Fruit fly (Drosophila melanogaster) whole organism, embryonic: Measurements from ENCODE around the gene SuUR.

ENCODE experiments used
- Abd-B ChIP-seq: fragments of 200-800 bp; sonication (Bioruptor generic); optimal IDR thresholded peaks from 2 replicates; lab custom pipeline; 2018; ENCODE audit warnings: missing biosample characterization, mild to moderate bottlenecking, missing genetic modification characterization, moderate library complexity
- Antp ChIP-seq: fragments of 200-800 bp; sonication (Bioruptor generic); optimal IDR thresholded peaks from 3 replicates; lab custom pipeline; 2016; ENCODE audit warnings: missing biosample characterization, missing genetic modification characterization
- CG10267 ChIP-seq: fragments of 200-800 bp; sonication (Bioruptor generic); optimal IDR thresholded peaks from 2 replicates; lab custom pipeline; 2018; ENCODE audit warnings: missing biosample characterization, mild to moderate bottlenecking, missing genetic modification characterization, moderate library complexity
- CG11247 ChIP-seq: fragments of 200-800 bp; sonication (Bioruptor generic); IDR thresholded peaks from 2 replicates; pipeline ENCODE4 v1.3.6; 2022; ENCODE audit warnings: missing biosample characterization, missing genetic modification characterization
- CG11723 ChIP-seq: fragments of 200-800 bp; sonication (Bioruptor generic); optimal IDR thresholded peaks from 2 replicates; lab custom pipeline; 2017; ENCODE audit warnings: missing biosample characterization, mild to moderate bottlenecking, missing genetic modification characterization
- CG12071 ChIP-seq: fragments of 200-800 bp; sonication (Bioruptor generic); optimal IDR thresholded peaks from 3 replicates; lab custom pipeline; 2018; ENCODE audit warnings: missing biosample characterization, mild to moderate bottlenecking, missing genetic modification characterization
- CG12219 ChIP-seq: fragments of 200-800 bp; sonication (Bioruptor generic); optimal IDR thresholded peaks from 3 replicates; lab custom pipeline; 2018; ENCODE audit warnings: missing biosample characterization, mild to moderate bottlenecking, missing genetic modification characterization
- CG12299 ChIP-seq: fragments of 200-800 bp; sonication (Bioruptor generic); optimal IDR thresholded peaks from 2 replicates; lab custom pipeline; 2018; ENCODE audit warnings: missing biosample characterization, mild to moderate bottlenecking, missing genetic modification characterization
- CG13775 ChIP-seq: fragments of 200-800 bp; sonication (Bioruptor generic); optimal IDR thresholded peaks from 3 replicates; lab custom pipeline; 2017; ENCODE audit warnings: missing biosample characterization, mild to moderate bottlenecking, missing genetic modification characterization
- CG14050 ChIP-seq: fragments of 200-800 bp; sonication (Bioruptor generic); IDR thresholded peaks from 3 replicates; pipeline ENCODE4 v1.3.6; 2022; ENCODE audit warnings: missing biosample characterization, missing genetic modification characterization
- CG14710 ChIP-seq: fragments of 200-800 bp; sonication (Bioruptor generic); optimal IDR thresholded peaks from 3 replicates; lab custom pipeline; 2019; ENCODE audit warnings: missing biosample characterization, mild to moderate bottlenecking, missing genetic modification characterization, moderate library complexity
- CG1529 ChIP-seq: fragments of 200-800 bp; sonication (Bioruptor generic); optimal IDR thresholded peaks from 3 replicates; lab custom pipeline; 2018; ENCODE audit warnings: missing biosample characterization, missing genetic modification characterization
- CG15514 ChIP-seq: fragments of 200-800 bp; sonication (Bioruptor generic); optimal IDR thresholded peaks from 3 replicates; lab custom pipeline; 2017; ENCODE audit warnings: missing biosample characterization, missing genetic modification characterization, mild to moderate bottlenecking, moderate library complexity, missing genetic modification reagents
- CG1647 ChIP-seq: fragments of 200-800 bp; sonication (Bioruptor generic); optimal IDR thresholded peaks from 3 replicates; lab custom pipeline; 2016; ENCODE audit warnings: missing biosample characterization, missing genetic modification characterization
- CG17361 ChIP-seq: fragments of 200-800 bp; sonication (Bioruptor generic); IDR thresholded peaks from 3 replicates; pipeline ENCODE4 v1.3.6; 2022; ENCODE audit warnings: missing biosample characterization, missing genetic modification characterization
- CG31441 ChIP-seq: fragments of 200-800 bp; sonication (Bioruptor generic); IDR thresholded peaks from 2 replicates; pipeline ENCODE4 v1.3.6; 2022; ENCODE audit warnings: missing biosample characterization, missing genetic modification characterization
- CG34422 ChIP-seq: fragments of 200-800 bp; sonication (Bioruptor generic); IDR thresholded peaks from 3 replicates; pipeline ENCODE4 v1.3.6; 2022; ENCODE audit warnings: missing biosample characterization, missing genetic modification characterization
- CG43689 ChIP-seq: fragments of 200-800 bp; sonication (Bioruptor generic); IDR thresholded peaks from 2 replicates; pipeline ENCODE4 v1.3.6; 2022; ENCODE audit warnings: missing biosample characterization, missing genetic modification characterization
- CG4707 ChIP-seq: fragments of 200-800 bp; sonication (Bioruptor generic); optimal IDR thresholded peaks from 2 replicates; lab custom pipeline; 2018; ENCODE audit warnings: missing biosample characterization, mild to moderate bottlenecking, missing genetic modification characterization, moderate library complexity
- CG5180 ChIP-seq: fragments of 200-800 bp; sonication (Bioruptor generic); optimal IDR thresholded peaks from 3 replicates; lab custom pipeline; 2017; ENCODE audit warnings: missing biosample characterization, missing genetic modification characterization, mild to moderate bottlenecking, moderate library complexity, missing genetic modification reagents
- CG6654 ChIP-seq: fragments of 200-800 bp; sonication (Bioruptor generic); optimal IDR thresholded peaks from 2 replicates; lab custom pipeline; 2017; ENCODE audit warnings: missing biosample characterization, mild to moderate bottlenecking, missing genetic modification characterization
- CG8944 ChIP-seq: fragments of 200-800 bp; sonication (Bioruptor generic); optimal IDR thresholded peaks from 3 replicates; lab custom pipeline; 2016; ENCODE audit warnings: missing biosample characterization, missing genetic modification characterization
- CG9609 ChIP-seq: fragments of 200-800 bp; sonication (Bioruptor generic); optimal IDR thresholded peaks from 3 replicates; lab custom pipeline; 2016; ENCODE audit warnings: missing biosample characterization, missing genetic modification characterization
- CG9797 ChIP-seq: fragments of 200-800 bp; sonication (Bioruptor generic); optimal IDR thresholded peaks from 3 replicates; lab custom pipeline; 2018; ENCODE audit warnings: missing biosample characterization, mild to moderate bottlenecking, missing genetic modification characterization
- D19B ChIP-seq: fragments of 200-800 bp; sonication (Bioruptor generic); optimal IDR thresholded peaks from 2 replicates; lab custom pipeline; 2017; ENCODE audit warnings: missing biosample characterization, mild to moderate bottlenecking, missing genetic modification characterization
- Dip3 ChIP-seq: fragments of 200-800 bp; sonication (Bioruptor generic); optimal IDR thresholded peaks from 3 replicates; lab custom pipeline; 2016; ENCODE audit warnings: missing biosample characterization, missing genetic modification characterization
- Doc3 ChIP-seq: fragments of 200-800 bp; sonication (Bioruptor generic); IDR thresholded peaks from 3 replicates; pipeline ENCODE4 v1.3.6; 2022; ENCODE audit warnings: missing biosample characterization, missing genetic modification characterization; ENCODE audit not compliant: partially characterized antibody
- E2f2 ChIP-seq: fragments of 200-800 bp; sonication (Bioruptor generic); IDR thresholded peaks from 2 replicates; pipeline ENCODE4 v1.3.6; 2022; ENCODE audit warnings: missing biosample characterization, missing genetic modification characterization
- Eip74EF ChIP-seq, 2 experiments: fragments of 200-800 bp in 1 of 2; fragments of >200 bp in 1 of 2; sonication (Bioruptor generic) in 1 of 2; optimal IDR thresholded peaks; 2 replicates each; lab custom pipeline; 2017 to 2019; ENCODE audit warnings: missing biosample characterization in 2 of 2, missing genetic modification characterization in 2 of 2, mild to moderate bottlenecking in 1 of 2, moderate library complexity in 1 of 2
- HmgZ ChIP-seq: fragments of 200-800 bp; sonication (Bioruptor generic); optimal IDR thresholded peaks from 2 replicates; lab custom pipeline; 2018; ENCODE audit warnings: missing biosample characterization, mild to moderate bottlenecking, missing genetic modification characterization
- Lim3 ChIP-seq: fragments of 200-800 bp; sonication (Bioruptor generic); IDR thresholded peaks from 2 replicates; pipeline ENCODE4 v1.3.6; 2022; ENCODE audit warnings: missing biosample characterization, missing genetic modification characterization
- MESR4 ChIP-seq: fragments of 200-800 bp; sonication (Bioruptor generic); optimal IDR thresholded peaks from 2 replicates; lab custom pipeline; 2018; ENCODE audit warnings: missing biosample characterization, mild to moderate bottlenecking, missing genetic modification characterization, moderate library complexity
- Neu2 ChIP-seq: fragments of 200-800 bp; sonication (Bioruptor generic); optimal IDR thresholded peaks from 3 replicates; lab custom pipeline; 2016; ENCODE audit warnings: missing biosample characterization, missing genetic modification characterization, borderline replicate concordance
- Nf-YA ChIP-seq: fragments of 200-800 bp; sonication (Bioruptor generic); IDR thresholded peaks from 2 replicates; pipeline ENCODE4 v1.3.6; 2022; ENCODE audit warnings: missing biosample characterization, missing genetic modification characterization
- Nf-YC ChIP-seq: fragments of 200-800 bp; optimal IDR thresholded peaks from 3 replicates; lab custom pipeline; 2019; ENCODE audit warnings: missing biosample characterization, mild to moderate bottlenecking, missing genetic modification characterization, moderate library complexity
- NfI ChIP-seq: fragments of 200-800 bp; sonication (Bioruptor generic); optimal IDR thresholded peaks from 3 replicates; lab custom pipeline; 2018; ENCODE audit warnings: missing biosample characterization, mild to moderate bottlenecking, missing genetic modification characterization, moderate library complexity
- YL-1 ChIP-seq: fragments of 200-800 bp; sonication (Bioruptor generic); optimal IDR thresholded peaks from 3 replicates; lab custom pipeline; 2017; ENCODE audit warnings: missing biosample characterization, mild to moderate bottlenecking, missing genetic modification characterization
- bigmax ChIP-seq: fragments of 200-800 bp; sonication (Bioruptor generic); optimal IDR thresholded peaks from 2 replicates; lab custom pipeline; 2018; ENCODE audit warnings: missing biosample characterization, mild to moderate bottlenecking, missing genetic modification characterization
- chm ChIP-seq: fragments of 200-800 bp; sonication (Bioruptor generic); IDR thresholded peaks from 2 replicates; pipeline ENCODE4 v1.3.6; 2022; ENCODE audit warnings: missing biosample characterization, missing genetic modification characterization
- dmrt99B ChIP-seq: fragments of 200-800 bp; sonication (Bioruptor generic); optimal IDR thresholded peaks from 2 replicates; lab custom pipeline; 2018; ENCODE audit warnings: missing biosample characterization, mild to moderate bottlenecking, missing genetic modification characterization, moderate library complexity
- ems ChIP-seq: fragments of 200-800 bp; sonication (Bioruptor generic); optimal IDR thresholded peaks from 3 replicates; lab custom pipeline; 2016; ENCODE audit warnings: missing biosample characterization, missing genetic modification characterization
- exex ChIP-seq: fragments of 200-800 bp; sonication (Bioruptor generic); optimal IDR thresholded peaks from 4 replicates; lab custom pipeline; 2018; ENCODE audit warnings: missing biosample characterization, mild to moderate bottlenecking, missing genetic modification characterization, moderate library complexity
- fu2 ChIP-seq: fragments of 200-800 bp; sonication (Bioruptor generic); optimal IDR thresholded peaks from 2 replicates; lab custom pipeline; 2016; ENCODE audit warnings: missing biosample characterization, missing genetic modification characterization
- h ChIP-seq: fragments of >200 bp; optimal IDR thresholded peaks from 2 replicates; lab custom pipeline; 2017
- insv ChIP-seq, 2 experiments: fragments of 200-800 bp; sonication (Bioruptor generic); optimal IDR thresholded peaks; 3 replicates each; lab custom pipeline; 2016 to 2018; ENCODE audit warnings: missing biosample characterization in 2 of 2, missing genetic modification characterization in 2 of 2
- pzg ChIP-seq: fragments of 200-800 bp; sonication (Bioruptor generic); optimal IDR thresholded peaks from 3 replicates; lab custom pipeline; 2018; ENCODE audit warnings: missing biosample characterization, mild to moderate bottlenecking, missing genetic modification characterization, moderate library complexity
- slbo ChIP-seq: fragments of 200-800 bp; sonication (Bioruptor generic); IDR thresholded peaks from 2 replicates; pipeline ENCODE4 v1.3.6; 2022; ENCODE audit warnings: missing biosample characterization, missing genetic modification characterization
- so ChIP-seq: fragments of 200-800 bp; sonication (Bioruptor generic); IDR thresholded peaks from 3 replicates; pipeline ENCODE4 v1.3.6; 2022; ENCODE audit warnings: missing biosample characterization, missing genetic modification characterization
- ttk ChIP-seq: fragments of 200-800 bp; sonication (Bioruptor generic); IDR thresholded peaks from 2 replicates; pipeline ENCODE4 v2.1.2; 2022; ENCODE audit warnings: missing biosample characterization, missing genetic modification characterization
- unc-4 ChIP-seq: fragments of 200-800 bp; sonication (Bioruptor generic); IDR thresholded peaks from 2 replicates; pipeline ENCODE4 v1.3.6; 2022; ENCODE audit warnings: missing biosample characterization, missing genetic modification characterization; ENCODE audit not compliant: partially characterized antibody
- vvl ChIP-seq: fragments of 200-800 bp; sonication (Bioruptor generic); IDR thresholded peaks from 2 replicates; pipeline ENCODE4 v1.3.6; 2022; ENCODE audit warnings: missing biosample characterization, missing genetic modification characterization
- zfh1 ChIP-seq: fragments of 200-800 bp; sonication (Bioruptor generic); IDR thresholded peaks from 3 replicates; pipeline ENCODE4 v1.3.6; 2022; ENCODE audit warnings: missing biosample characterization, missing genetic modification characterization

The SuUR gene

DNA sequence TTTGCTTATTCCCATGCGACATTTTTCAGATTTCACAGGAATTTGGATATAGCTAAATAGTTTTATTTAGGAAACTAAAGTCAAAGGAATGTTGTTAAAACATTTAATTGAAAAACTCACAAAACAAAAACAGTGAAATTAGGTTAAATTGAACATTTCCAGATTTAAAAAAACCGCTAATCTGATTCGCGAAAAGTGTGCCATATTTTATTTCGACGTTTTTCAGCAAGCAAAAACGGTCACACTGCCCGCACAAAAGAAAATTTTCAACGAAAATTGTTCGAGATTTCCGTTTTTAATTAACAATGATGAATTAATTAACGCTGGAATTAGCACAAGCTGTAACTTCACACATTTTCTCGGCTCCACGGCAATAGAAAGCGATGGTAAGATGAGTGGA is 44.7 kb downstream of the SuUR start, which contains the start of the genes CG34012 and emei (continued):
- TF ChIP-seq MESR4 (GFP tag; lab: Kevin White, UChicago) (peak; percentile 55), zfh1 (GFP tag; lab: Robert Waterston, UW) (no peak), D19B (GFP tag; lab: Kevin White, UChicago) (no peak), HmgZ (tag; lab: Kevin White, UChicago) (no peak), CG12071 (GFP tag; lab: Kevin White, UChicago) (no peak), CG9609 (GFP tag; lab: Kevin White, UChicago) (no peak), CG11723 (no peak), CG1647 (GFP tag; lab: Kevin White, UChicago) (no peak), insv (GFP tag; optimal IDR thresholded peaks at IDR 0.05; lab: Kevin White, UChicago) (no peak), Antp (GFP tag; lab: Kevin White, UChicago) (no peak), YL-1 (GFP tag; lab: Kevin White, UChicago) (peak; percentile 26), CG14710 (tag; lab: Kevin White, UChicago) (peak; percentile 60), CG6654 (GFP tag; lab: Kevin White, UChicago) (no peak), CG8944 (GFP tag; lab: Kevin White, UChicago) (no peak), CG12299 (no peak), CG5180 (GFP tag; lab: Kevin White, UChicago) (no peak), NfI (no peak), Nf-YA (GFP tag; lab: Robert Waterston, UW) (no peak), bigmax (GFP tag; lab: Kevin White, UChicago) (peak; percentile 82), so (GFP tag; lab: Robert Waterston, UW) (no peak), Lim3 (GFP tag; lab: Robert Waterston, UW) (no peak), CG31441 (GFP tag; lab: Robert Waterston, UW) (no peak), exex (tag; lab: Kevin White, UChicago) (no peak), CG13775 (no peak), CG12219 (GFP tag; lab: Kevin White, UChicago) (no peak), pzg (GFP tag; lab: Kevin White, UChicago) (peak; percentile 43), CG4707 (GFP tag; lab: Kevin White, UChicago) (no peak), Neu2 (GFP tag; lab: Kevin White, UChicago) (no peak), CG14050 (no peak), E2f2 (GFP tag; lab: Robert Waterston, UW) (peak; percentile 88), slbo (no peak), CG10267 (tag; lab: Kevin White, UChicago) (peak; percentile 10), ttk (no peak), h (no peak), CG9797 (GFP tag; lab: Kevin White, UChicago) (peak; percentile 47), Dip3 (GFP tag; lab: Kevin White, UChicago) (no peak), CG1529 (no peak), CG34422 (0 out of 3 replicates have a peak, but pooled peaks have one; percentile 37), Eip74EF (GFP tag; optimal IDR thresholded peaks at IDR 0.05; lab: Kevin White, UChicago) (no peak), dmrt99B (tag; lab: Kevin White, UChicago) (no peak), ems (GFP tag; lab: Kevin White, UChicago) (no peak), vvl (no peak), fu2 (no peak), CG11247 (GFP tag; lab: Robert Waterston, UW) (no peak), Nf-YC (tag; lab: Kevin White, UChicago) (no peak), CG15514 (GFP tag; lab: Kevin White, UChicago) (peak; percentile 79), Doc3 (GFP tag; lab: Robert Waterston, UW) (no peak), CG43689 (no peak), unc-4 (GFP tag; lab: Robert Waterston, UW) (no peak), CG17361 (GFP tag; lab: Robert Waterston, UW) (no peak), Abd-B (GFP tag; lab: Kevin White, UChicago) (no peak), chm (GFP tag; lab: Robert Waterston, UW) (no peak)
